Fruit fly (Drosophila melanogaster): Measurements from ENCODE around the gene Arpc3B.

DNA sequence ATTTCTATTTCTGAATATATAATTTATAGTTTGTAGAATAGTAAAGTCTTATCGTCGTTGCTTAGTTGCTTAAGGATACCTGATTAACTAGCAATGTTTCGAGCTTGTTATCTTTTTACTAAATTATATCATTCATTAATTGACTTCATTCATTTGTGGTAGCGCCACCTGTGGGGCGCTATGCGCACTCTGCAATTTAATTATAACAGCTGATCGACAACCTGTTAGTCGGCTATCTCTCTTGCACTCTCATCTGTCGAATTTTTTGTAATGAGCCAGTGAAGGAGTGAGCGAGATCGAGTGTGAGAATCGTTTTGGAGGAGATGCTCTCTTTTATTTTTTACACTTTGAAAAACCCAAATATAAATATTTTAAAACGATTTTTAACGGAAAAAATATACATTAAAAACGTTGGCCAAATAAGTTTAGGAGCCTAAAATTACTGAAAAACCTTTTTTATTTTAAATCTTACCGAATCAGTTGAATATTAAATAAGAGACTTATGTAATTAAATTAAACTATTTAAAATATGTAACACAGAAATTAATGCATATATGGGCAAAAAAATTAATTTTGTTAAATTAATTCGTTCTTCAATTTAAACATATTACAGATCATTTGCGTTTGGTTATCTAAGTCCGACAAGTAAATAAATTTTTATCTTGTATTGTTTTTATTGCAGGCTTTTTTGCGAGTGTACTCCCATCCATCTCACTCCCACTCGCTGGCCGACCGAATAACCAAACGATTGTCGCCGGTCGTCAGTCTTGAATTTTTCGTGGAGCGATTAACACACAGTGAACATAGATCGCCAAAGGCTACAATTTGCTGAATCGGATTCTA is 14.4 kb downstream of the Arpc3B start, which contains the start of the genes CG16700 and CG4991:
- TF ChIP-seq CTCF (optimal IDR thresholded peaks at IDR 0.05) (peak; percentile 78 to 87), CG8478 (optimal IDR thresholded peaks at IDR 0.05) (no peak)

Measured in S2 (cell line).